Worm (Caenorhabditis elegans) whole organism, L3 larva: Measurements from ENCODE around the gene psd-1.
A peak's percentile ranks its signal among the peaks of the same experiment; 100 is the strongest.

Experiments
- ZK546.5 ChIP-seq: sonication (generic microtip); optimal IDR thresholded peaks from 2 replicates; lab custom pipeline; 2017; ENCODE audit warnings: missing biosample characterization, missing genetic modification characterization
- fkh-10 ChIP-seq: sonication (generic microtip); optimal IDR thresholded peaks from 2 replicates; lab custom pipeline; 2017; ENCODE audit warnings: missing biosample characterization, missing genetic modification reagents, missing genetic modification characterization
- lin-39 ChIP-seq: fragments of 150-350 bp; optimal IDR thresholded peaks from 2 replicates; lab custom pipeline; 2018; ENCODE audit warnings: missing biosample characterization, missing genetic modification reagents, missing genetic modification characterization
- nfya-1 ChIP-seq: sonication (generic microtip); optimal IDR thresholded peaks from 2 replicates; lab custom pipeline; 2017; ENCODE audit warnings: missing genetic modification characterization, mild to moderate bottlenecking, missing compliant biosample characterization, antibody characterized with exemption, moderate library complexity; ENCODE audit not compliant: insufficient read depth
- pqm-1 ChIP-seq: fragments of 150-350 bp; optimal IDR thresholded peaks from 2 replicates; lab custom pipeline; 2017; ENCODE audit warnings: missing biosample characterization, missing genetic modification characterization, inconsistent platforms
- sea-2 ChIP-seq: fragments of 150-350 bp; sonication (generic microtip); optimal IDR thresholded peaks from 4 replicates; lab custom pipeline; 2014; ENCODE audit warnings: missing biosample characterization, missing genetic modification reagents, missing genetic modification characterization
- tbx-2 ChIP-seq: sonication (generic microtip); optimal IDR thresholded peaks from 2 replicates; lab custom pipeline; 2016; ENCODE audit warnings: mild to moderate bottlenecking, missing genetic modification characterization, missing compliant biosample characterization
- ztf-4 ChIP-seq: fragments of 150-350 bp; optimal IDR thresholded peaks from 2 replicates; lab custom pipeline; 2014; ENCODE audit warnings: missing biosample characterization, missing genetic modification characterization

ce11 chrIII:7319390-7319789 lies 44.2 kb upstream of the psd-1 start, which contains the start of gene F56C9.8:
- TF ChIP-seq ztf-4 (tag; lab: Kevin White, UChicago) (no peak), pqm-1 (tag; lab: Kevin White, UChicago) (peak; percentile 69), sea-2 (GFP tag; lab: Kevin White, UChicago) (no peak), tbx-2 (tag; lab: Kevin White, UChicago) (no peak), ZK546.5 (tag; lab: Kevin White, UChicago) (no peak), nfya-1 (tag; lab: Kevin White, UChicago) (no peak), lin-39 (tag; lab: Kevin White, UChicago) (no peak), fkh-10 (GFP tag; lab: Kevin White, UChicago) (no peak)
